Fruit fly (Drosophila melanogaster) Kc167 (cell line): ENCODE results near the gene CG13012.

ENCODE experiments used
- Myc ChIP-seq: fragments of >200 bp; optimal IDR thresholded peaks from 2 replicates; lab custom pipeline; 2017; ENCODE audit warnings: missing external identifiers
- Sin3A ChIP-seq: fragments of >200 bp; optimal IDR thresholded peaks from 2 replicates; lab custom pipeline; 2018; ENCODE audit warnings: missing external identifiers
- h ChIP-seq: fragments of >200 bp; optimal IDR thresholded peaks from 3 replicates; lab custom pipeline; 2018; ENCODE audit warnings: missing external identifiers
- insv ChIP-seq: fragments of >200 bp; optimal IDR thresholded peaks from 3 replicates; lab custom pipeline; 2018; ENCODE audit warnings: missing external identifiers
- psq ChIP-seq: fragments of >200 bp; optimal IDR thresholded peaks from 2 replicates; lab custom pipeline; 2017; ENCODE audit warnings: missing external identifiers
- ttk ChIP-seq: sonication (Bioruptor generic); optimal IDR thresholded peaks from 2 replicates; lab custom pipeline; 2017; ENCODE audit warnings: missing external identifiers

CG13012 gene

dm6 chrX:16676653-16677052 lies at the start of gene CG13012:
Gene CG13012 (minus strand): TSS chrX:16676753.
- no peak for TF ChIP-seq insv (lab: Kevin White, UChicago)
- TF ChIP-seq Myc, result no peak
- no peak for TF ChIP-seq ttk (lab: Kevin White, UChicago)
- TF ChIP-seq Sin3A (lab: Kevin White, UChicago), result no peak
- TF ChIP-seq psq (lab: Kevin White, UChicago), result no peak
- TF ChIP-seq h (lab: Kevin White, UChicago), result no peak

- no peak for TF ChIP-seq Myc
- TF ChIP-seq ttk (lab: Kevin White, UChicago), result no peak
- TF ChIP-seq Sin3A (lab: Kevin White, UChicago), result no peak
- no peak for TF ChIP-seq insv (lab: Kevin White, UChicago)
- no peak for TF ChIP-seq h (lab: Kevin White, UChicago)
- TF ChIP-seq psq (lab: Kevin White, UChicago), result no peak
Observed at dm6 chrX:16724544-16724943, 48.0 kb upstream of the CG13012 start.

dm6 chrX:16723203-16724173 lies 46.9 kb upstream of the CG13012 start:
- TF ChIP-seq ttk (lab: Kevin White, UChicago), result no peak
- no peak for TF ChIP-seq insv (lab: Kevin White, UChicago)
- no peak for TF ChIP-seq Myc
- TF ChIP-seq Sin3A (lab: Kevin White, UChicago), result no peak
- TF ChIP-seq psq (lab: Kevin White, UChicago), result no peak
- TF ChIP-seq h (lab: Kevin White, UChicago), result no peak

dm6 chrX:16721168-16721567 lies 44.6 kb upstream of the CG13012 start, which contains the start of the genes CG32572 and CG34325:
Gene CG32572 (plus strand): TSS chrX:16721183.
Gene CG34325 (minus strand): TSS chrX:16721411.
- no peak for TF ChIP-seq psq (lab: Kevin White, UChicago)

dm6 chrX:16718169-16718723 lies 41.7 kb upstream of the CG13012 start:
- TF ChIP-seq h (lab: Kevin White, UChicago) (no peak), ttk (lab: Kevin White, UChicago) (no peak), insv (lab: Kevin White, UChicago) (no peak), Myc (no peak), psq (lab: Kevin White, UChicago) (no peak), Sin3A (lab: Kevin White, UChicago) (no peak)

- TF ChIP-seq ttk (lab: Kevin White, UChicago), result no peak
- TF ChIP-seq Sin3A (lab: Kevin White, UChicago), result no peak
- TF ChIP-seq h (lab: Kevin White, UChicago), result no peak
- no peak for TF ChIP-seq Myc
- TF ChIP-seq psq (lab: Kevin White, UChicago), result no peak
- no peak for TF ChIP-seq insv (lab: Kevin White, UChicago)
Observed at dm6 chrX:16716649-16717048, 40.1 kb upstream of the CG13012 start.

dm6 chrX:16711003-16711402 lies 34.5 kb upstream of the CG13012 start, which contains the start of gene CG13008:
Gene CG13008 (plus strand): TSS chrX:16711303.
- TF ChIP-seq h (lab: Kevin White, UChicago) (no peak), psq (lab: Kevin White, UChicago) (no peak), insv (lab: Kevin White, UChicago) (no peak), Sin3A (lab: Kevin White, UChicago) (no peak), Myc (no peak), ttk (lab: Kevin White, UChicago) (no peak)

- no peak for TF ChIP-seq h (lab: Kevin White, UChicago)
- no peak for TF ChIP-seq Myc
- no peak for TF ChIP-seq Sin3A (lab: Kevin White, UChicago)
- TF ChIP-seq ttk (lab: Kevin White, UChicago), result no peak
- no peak for TF ChIP-seq insv (lab: Kevin White, UChicago)
- TF ChIP-seq psq (lab: Kevin White, UChicago), result no peak
Observed at dm6 chrX:16706774-16707173, 30.2 kb upstream of the CG13012 start, which contains the start of gene CG9672. Gene CG9672 (minus strand): TSS chrX:16706874.

dm6 chrX:16703747-16704146 lies 27.2 kb upstream of the CG13012 start, which contains the start of the genes CG9673 and CG4653:
Gene CG9673 (minus strand): TSS chrX:16703884.
Gene CG4653 (plus strand): TSS chrX:16704081.
- TF ChIP-seq insv (lab: Kevin White, UChicago), result no peak
- no peak for TF ChIP-seq psq (lab: Kevin White, UChicago)
- no peak for TF ChIP-seq h (lab: Kevin White, UChicago)
- TF ChIP-seq ttk (lab: Kevin White, UChicago), result no peak
- no peak for TF ChIP-seq Myc
- TF ChIP-seq Sin3A (lab: Kevin White, UChicago), result no peak

dm6 chrX:16701941-16702340 lies 25.4 kb upstream of the CG13012 start, which contains the start of gene sphe:
Gene sphe (minus strand): TSS chrX:16701972.
- TF ChIP-seq Myc (no peak), ttk (lab: Kevin White, UChicago) (no peak), psq (lab: Kevin White, UChicago) (no peak), h (lab: Kevin White, UChicago) (no peak), Sin3A (lab: Kevin White, UChicago) (no peak), insv (lab: Kevin White, UChicago) (no peak)

dm6 chrX:16700070-16700469 lies 23.5 kb upstream of the CG13012 start, which contains the start of gene CG9676:
Gene CG9676 (minus strand): TSS chrX:16700170.
- TF ChIP-seq psq (lab: Kevin White, UChicago) (no peak), h (lab: Kevin White, UChicago) (no peak), insv (lab: Kevin White, UChicago) (no peak), Myc (no peak), Sin3A (lab: Kevin White, UChicago) (no peak)
